Worm (Caenorhabditis elegans) whole organism, early embryonic: ENCODE measurements around the gene Y39A1A.9.

Experiments used
- B0310.2 ChIP-seq: sonication (generic microtip); optimal IDR thresholded peaks from 2 replicates; lab custom pipeline; 2016; ENCODE audit warnings: mild to moderate bottlenecking, missing genetic modification characterization, missing compliant biosample characterization
- F13C5.2 ChIP-seq: sonication (generic microtip); optimal IDR thresholded peaks from 2 replicates; lab custom pipeline; 2017; ENCODE audit warnings: mild to moderate bottlenecking, missing genetic modification characterization, inconsistent platforms, missing compliant biosample characterization
- aly-1 ChIP-seq: sonication (generic microtip); optimal IDR thresholded peaks from 2 replicates; lab custom pipeline; 2016; ENCODE audit warnings: missing genetic modification characterization, missing compliant biosample characterization
- ama-1 ChIP-seq: fragments of 150-350 bp; optimal IDR thresholded peaks from 2 replicates; lab custom pipeline; 2014
- ceh-13 ChIP-seq: fragments of 200-800 bp; sonication (Bioruptor generic); optimal IDR thresholded peaks from 2 replicates; lab custom pipeline; 2018; ENCODE audit warnings: mild to moderate bottlenecking, missing genetic modification characterization, missing compliant biosample characterization
- ceh-36 ChIP-seq: sonication (generic microtip); optimal IDR thresholded peaks from 2 replicates; lab custom pipeline; 2016; ENCODE audit warnings: missing genetic modification characterization, inconsistent platforms, missing compliant biosample characterization
- ets-7 ChIP-seq: sonication (generic microtip); optimal IDR thresholded peaks from 2 replicates; lab custom pipeline; 2016; ENCODE audit warnings: missing genotype, missing genetic modification characterization, missing compliant biosample characterization
- flt-1 ChIP-seq: fragments of 200-800 bp; sonication (Bioruptor generic); IDR thresholded peaks from 2 replicates; pipeline ENCODE4 v1.3.6; 2022; ENCODE audit warnings: missing genetic modification characterization, missing compliant biosample characterization
- hmbx-1 ChIP-seq: sonication (generic microtip); optimal IDR thresholded peaks from 2 replicates; lab custom pipeline; 2016; ENCODE audit warnings: mild to moderate bottlenecking, missing genetic modification characterization, missing compliant biosample characterization
- hmg-4 ChIP-seq: fragments of 200-800 bp; sonication (Bioruptor generic); optimal IDR thresholded peaks from 2 replicates; lab custom pipeline; 2018; ENCODE audit warnings: mild to moderate bottlenecking, missing genetic modification characterization, missing compliant biosample characterization
- hnd-1 ChIP-seq: sonication (generic microtip); optimal IDR thresholded peaks from 2 replicates; lab custom pipeline; 2016; ENCODE audit warnings: missing genetic modification characterization, missing compliant biosample characterization
- pes-1 ChIP-seq: fragments of 200-800 bp; sonication (Bioruptor generic); IDR thresholded peaks from 2 replicates; pipeline ENCODE4 v1.3.6; 2022; ENCODE audit warnings: missing genetic modification reagents, missing genetic modification characterization, missing compliant biosample characterization
- scrt-1 ChIP-seq: fragments of 200-800 bp; sonication (Bioruptor generic); IDR thresholded peaks from 2 replicates; pipeline ENCODE4 v1.3.6; 2022; ENCODE audit warnings: missing genetic modification characterization, missing compliant biosample characterization
- sea-1 ChIP-seq: fragments of 200-800 bp; sonication (Bioruptor generic); conservative IDR thresholded peaks from 2 replicates; pipeline ENCODE4 v1.3.6; 2022; ENCODE audit warnings: missing genetic modification characterization, missing compliant biosample characterization
- tbx-11 ChIP-seq: fragments of 200-800 bp; sonication (Bioruptor generic); IDR thresholded peaks from 2 replicates; pipeline ENCODE4 v1.3.6; 2022; ENCODE audit warnings: missing genetic modification characterization, missing compliant biosample characterization
- tbx-37 ChIP-seq: fragments of 200-800 bp; sonication (Bioruptor generic); conservative IDR thresholded peaks from 2 replicates; pipeline ENCODE4 v1.3.6; 2022; ENCODE audit warnings: missing genetic modification reagents, missing genetic modification characterization, missing compliant biosample characterization
- tra-4 ChIP-seq: sonication (generic microtip); optimal IDR thresholded peaks from 2 replicates; lab custom pipeline; 2017; ENCODE audit warnings: missing genetic modification characterization, missing compliant biosample characterization

Gene Y39A1A.9

DNA sequence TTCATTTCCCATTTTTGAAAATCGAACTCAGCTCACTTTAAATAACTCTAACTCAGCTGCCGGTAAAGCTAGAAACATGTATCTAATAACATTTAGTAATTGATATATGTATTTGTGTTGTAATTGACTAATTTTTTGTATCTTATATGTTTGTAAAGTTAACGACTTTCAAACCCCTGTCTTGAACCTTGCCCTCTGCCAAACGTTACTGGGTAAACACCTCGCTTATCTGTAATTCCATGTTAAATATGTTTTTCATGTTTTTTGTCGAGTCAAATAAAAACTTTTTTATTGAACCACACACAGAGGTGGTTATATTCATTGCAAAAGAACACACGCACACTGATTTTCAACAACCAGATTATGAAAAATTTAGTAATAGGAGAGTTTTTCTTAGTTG, 3.5 kb downstream of the Y39A1A.9 start:
- TF ChIP-seq tbx-37 (GFP tag; lab: Robert Waterston, UW) (no peak), ceh-36 (tag; lab: Kevin White, UChicago) (no peak), hmg-4 (GFP tag; lab: Kevin White, UChicago) (no peak), aly-1 (no peak), scrt-1 (GFP tag; lab: Robert Waterston, UW) (no peak), sea-1 (GFP tag; lab: Robert Waterston, UW) (no peak), B0310.2 (tag; lab: Kevin White, UChicago) (no peak), flt-1 (GFP tag; lab: Robert Waterston, UW) (no peak), hnd-1 (tag; lab: Kevin White, UChicago) (no peak), ets-7 (tag; lab: Kevin White, UChicago) (no peak), ceh-13 (GFP tag; lab: Kevin White, UChicago) (no peak), tbx-11 (GFP tag; lab: Robert Waterston, UW) (no peak), pes-1 (GFP tag; lab: Robert Waterston, UW) (no peak), F13C5.2 (tag; lab: Kevin White, UChicago) (no peak), ama-1 (lab: Kevin White, UChicago) (no peak), tra-4 (no peak), hmbx-1 (tag; lab: Kevin White, UChicago) (no peak)

DNA sequence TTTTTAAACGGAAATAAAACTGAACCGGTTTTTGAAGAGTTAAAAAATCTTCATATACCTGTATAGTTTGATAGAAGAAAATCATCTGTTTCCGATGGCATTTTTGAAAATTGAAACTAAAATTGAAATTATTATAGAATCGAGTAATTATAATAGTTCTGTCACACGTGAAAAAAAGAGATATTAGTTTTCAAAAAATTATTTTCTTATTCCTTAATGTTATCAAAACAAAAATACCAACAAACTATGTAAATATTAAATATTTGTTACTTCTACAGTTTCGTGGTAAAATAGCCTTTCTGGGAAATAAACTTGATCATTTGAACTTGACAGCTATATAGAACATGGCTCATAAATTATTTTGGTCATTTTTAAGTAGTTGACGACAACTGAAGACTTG, 4.3 kb downstream of the Y39A1A.9 start, which contains the start of gene swt-4:
swt-4 (minus strand) TSS at position 101 of the 400 bp plus-strand sequence.
- TF ChIP-seq F13C5.2 (tag; lab: Kevin White, UChicago) (no peak), scrt-1 (GFP tag; lab: Robert Waterston, UW) (no peak), hnd-1 (tag; lab: Kevin White, UChicago) (no peak), ceh-13 (GFP tag; lab: Kevin White, UChicago) (no peak), pes-1 (GFP tag; lab: Robert Waterston, UW) (no peak), sea-1 (GFP tag; lab: Robert Waterston, UW) (no peak), tra-4 (no peak), ets-7 (tag; lab: Kevin White, UChicago) (no peak), ceh-36 (tag; lab: Kevin White, UChicago) (no peak), tbx-37 (GFP tag; lab: Robert Waterston, UW) (no peak), hmbx-1 (tag; lab: Kevin White, UChicago) (no peak), hmg-4 (GFP tag; lab: Kevin White, UChicago) (no peak), flt-1 (GFP tag; lab: Robert Waterston, UW) (no peak)

DNA sequence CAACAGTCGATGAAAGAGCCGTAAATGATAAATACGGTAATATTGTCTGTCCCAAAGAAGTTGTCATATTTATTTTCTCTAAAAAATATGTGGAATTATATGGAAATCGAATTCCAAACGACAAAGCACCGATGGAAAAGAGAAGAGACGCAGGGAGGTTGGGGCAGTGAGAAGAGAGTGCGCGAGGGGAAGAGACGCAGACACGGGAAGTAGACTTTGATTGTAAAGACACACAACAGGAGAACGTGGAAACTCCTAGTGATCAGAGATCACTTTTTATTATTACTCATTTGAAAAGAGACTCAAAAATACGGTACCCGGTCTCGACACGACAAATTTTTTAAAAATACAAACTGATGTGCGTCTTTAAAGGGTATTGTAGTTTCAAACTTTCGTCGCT, 4.9 kb downstream of the Y39A1A.9 start:
- TF ChIP-seq ceh-36 (tag; lab: Kevin White, UChicago): no peak
- no peak for TF ChIP-seq pes-1 (GFP tag; lab: Robert Waterston, UW)
- no peak for TF ChIP-seq scrt-1 (GFP tag; lab: Robert Waterston, UW)
- TF ChIP-seq ets-7 (tag; lab: Kevin White, UChicago): no peak
- TF ChIP-seq tra-4: no peak
- TF ChIP-seq hnd-1 (tag; lab: Kevin White, UChicago): no peak
- TF ChIP-seq hmbx-1 (tag; lab: Kevin White, UChicago): no peak
- no peak for TF ChIP-seq sea-1 (GFP tag; lab: Robert Waterston, UW)
- TF ChIP-seq aly-1: no peak
- no peak for TF ChIP-seq B0310.2 (tag; lab: Kevin White, UChicago)
- TF ChIP-seq ama-1 (lab: Kevin White, UChicago): no peak
- TF ChIP-seq tbx-37 (GFP tag; lab: Robert Waterston, UW): no peak
- no peak for TF ChIP-seq ceh-13 (GFP tag; lab: Kevin White, UChicago)
- no peak for TF ChIP-seq tbx-11 (GFP tag; lab: Robert Waterston, UW)
- no peak for TF ChIP-seq hmg-4 (GFP tag; lab: Kevin White, UChicago)
- TF ChIP-seq flt-1 (GFP tag; lab: Robert Waterston, UW): no peak
- TF ChIP-seq F13C5.2 (tag; lab: Kevin White, UChicago): no peak

DNA sequence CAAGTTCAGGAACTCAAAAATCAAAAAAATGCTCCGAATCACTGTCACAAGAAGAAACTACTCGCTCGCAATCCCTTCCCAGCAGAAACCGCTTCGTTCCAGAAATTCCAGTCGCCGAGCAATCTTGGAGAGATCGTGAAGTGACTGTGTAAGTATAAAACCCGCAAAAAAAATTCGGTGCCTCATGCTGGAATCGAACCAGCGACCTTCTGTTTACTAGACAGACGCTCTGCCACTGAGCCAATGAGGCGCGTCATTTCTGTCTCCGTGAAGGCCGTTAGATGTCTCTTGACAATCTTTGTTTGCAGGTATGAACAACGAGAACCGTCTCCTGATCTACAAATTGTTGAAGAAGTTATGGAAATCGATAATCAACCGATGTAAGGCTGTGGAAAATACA, 8.7 kb downstream of the Y39A1A.9 start:
- TF ChIP-seq ama-1 (lab: Kevin White, UChicago): no peak
- TF ChIP-seq tbx-37 (GFP tag; lab: Robert Waterston, UW): peak; percentile 78
- peak; percentile 92 for TF ChIP-seq pes-1 (GFP tag; lab: Robert Waterston, UW)
- peak; percentile 67 for TF ChIP-seq tra-4
- peak; percentile 93 for TF ChIP-seq scrt-1 (GFP tag; lab: Robert Waterston, UW)
- peak; percentile 86 for TF ChIP-seq tbx-11 (GFP tag; lab: Robert Waterston, UW)
- peak; percentile 68 for TF ChIP-seq hnd-1 (tag; lab: Kevin White, UChicago)
- peak; percentile 90 for TF ChIP-seq aly-1
- peak; percentile 90 for TF ChIP-seq hmg-4 (GFP tag; lab: Kevin White, UChicago)
- peak; percentile 69 for TF ChIP-seq F13C5.2 (tag; lab: Kevin White, UChicago)
- peak; percentile 63 for TF ChIP-seq hmbx-1 (tag; lab: Kevin White, UChicago)
- peak; percentile 89 for TF ChIP-seq sea-1 (GFP tag; lab: Robert Waterston, UW)
- TF ChIP-seq flt-1 (GFP tag; lab: Robert Waterston, UW): peak; percentile 92
- TF ChIP-seq ceh-13 (GFP tag; lab: Kevin White, UChicago): peak; percentile 65
- TF ChIP-seq ceh-36 (tag; lab: Kevin White, UChicago): peak; percentile 87
- TF ChIP-seq B0310.2 (tag; lab: Kevin White, UChicago): peak; percentile 47
- TF ChIP-seq ets-7 (tag; lab: Kevin White, UChicago): no peak

- TF ChIP-seq F13C5.2 (tag; lab: Kevin White, UChicago): no peak
- TF ChIP-seq B0310.2 (tag; lab: Kevin White, UChicago): no peak
- TF ChIP-seq ets-7 (tag; lab: Kevin White, UChicago): no peak
- no peak for TF ChIP-seq hnd-1 (tag; lab: Kevin White, UChicago)
- TF ChIP-seq ceh-13 (GFP tag; lab: Kevin White, UChicago): no peak
- no peak for TF ChIP-seq flt-1 (GFP tag; lab: Robert Waterston, UW)
- TF ChIP-seq tbx-11 (GFP tag; lab: Robert Waterston, UW): no peak
- TF ChIP-seq tra-4: no peak
- peak; percentile 51; the same call in 1 of the 2 replicates for TF ChIP-seq tbx-37 (GFP tag; lab: Robert Waterston, UW)
- TF ChIP-seq sea-1 (GFP tag; lab: Robert Waterston, UW): no peak
- TF ChIP-seq ceh-36 (tag; lab: Kevin White, UChicago): no peak
- TF ChIP-seq pes-1 (GFP tag; lab: Robert Waterston, UW): 0 out of 2 replicates have a peak, but pooled peaks have one; percentile 56
Measured at ce11 chrIII:10621208-10621607, 12.1 kb downstream of the Y39A1A.9 start, which contains the start of the genes lron-10 and hpr-9. Gene lron-10, minus strand, starts transcription at chrIII:10621369. Gene hpr-9, plus strand, starts transcription at chrIII:10621551.

- TF ChIP-seq ceh-36 (tag; lab: Kevin White, UChicago): no peak
- no peak for TF ChIP-seq scrt-1 (GFP tag; lab: Robert Waterston, UW)
- no peak for TF ChIP-seq sea-1 (GFP tag; lab: Robert Waterston, UW)
- TF ChIP-seq hmg-4 (GFP tag; lab: Kevin White, UChicago): no peak
- TF ChIP-seq ama-1 (lab: Kevin White, UChicago): no peak
- TF ChIP-seq hnd-1 (tag; lab: Kevin White, UChicago): no peak
- no peak for TF ChIP-seq tbx-11 (GFP tag; lab: Robert Waterston, UW)
- TF ChIP-seq flt-1 (GFP tag; lab: Robert Waterston, UW): no peak
- no peak for TF ChIP-seq pes-1 (GFP tag; lab: Robert Waterston, UW)
- TF ChIP-seq ceh-13 (GFP tag; lab: Kevin White, UChicago): no peak
Measured at ce11 chrIII:10615166-10615565, 18.1 kb downstream of the Y39A1A.9 start, which contains the start of gene mrpl-22. Gene mrpl-22, plus strand, starts transcription at chrIII:10615466.
